Worm (Caenorhabditis elegans) whole organism, L4 larva: ENCODE measurements around the gene Y53F4B.43.
A peak's percentile ranks its signal among the peaks of the same experiment; 100 is the strongest.

Experiments
- T20F7.1 ChIP-seq: fragments of 200-800 bp; sonication (Bioruptor generic); optimal IDR thresholded peaks from 2 replicates; lab custom pipeline; 2018; ENCODE audit warnings: mild to moderate bottlenecking, missing genetic modification characterization, missing compliant biosample characterization
- Y48G9A.11 ChIP-seq: fragments of 200-800 bp; sonication (Bioruptor generic); IDR thresholded peaks from 2 replicates; pipeline ENCODE4 v1.3.6; 2022; ENCODE audit warnings: missing genetic modification reagents, missing genetic modification characterization, missing compliant biosample characterization
- Y5F2A.4 ChIP-seq: fragments of 200-800 bp; sonication (Bioruptor generic); optimal IDR thresholded peaks from 2 replicates; lab custom pipeline; 2018; ENCODE audit warnings: mild to moderate bottlenecking, missing genetic modification characterization, missing compliant biosample characterization
- aha-1 ChIP-seq: fragments of 150-350 bp; peaks from one replicate; lab custom pipeline; 2014; ENCODE audit warnings: missing biosample characterization, missing genetic modification characterization
- ceh-28 ChIP-seq: fragments of 150-350 bp; optimal IDR thresholded peaks from 2 replicates; lab custom pipeline; 2014; ENCODE audit warnings: missing biosample characterization, missing genetic modification reagents, missing genetic modification characterization
- ceh-44 ChIP-seq: fragments of 200-800 bp; sonication (Bioruptor generic); IDR thresholded peaks from 2 replicates; pipeline ENCODE4 v1.3.6; 2022; ENCODE audit warnings: missing genetic modification reagents, missing genetic modification characterization, missing compliant biosample characterization
- ceh-82 ChIP-seq: sonication (generic microtip); optimal IDR thresholded peaks from 2 replicates; lab custom pipeline; 2017; ENCODE audit warnings: missing biosample characterization, missing genetic modification characterization
- ces-1 ChIP-seq: fragments of 150-350 bp; sonication (generic microtip); optimal IDR thresholded peaks from 4 replicates; lab custom pipeline; 2014; ENCODE audit warnings: missing biosample characterization, missing genetic modification reagents, missing genetic modification characterization
- ctbp-1 ChIP-seq: fragments of 200-800 bp; sonication (Bioruptor generic); IDR thresholded peaks from 2 replicates; pipeline ENCODE4 v1.3.6; 2022; ENCODE audit warnings: missing genetic modification reagents, missing genetic modification characterization, missing compliant biosample characterization
- daf-16 ChIP-seq, 3 experiments: sonication (generic microtip); optimal IDR thresholded peaks; 2 replicates each; lab custom pipeline; 2016 to 2017; ENCODE audit warnings: missing genetic modification characterization in 3 of 3, missing genetic modification reagents in 3 of 3, mild to moderate bottlenecking in 2 of 3, missing compliant biosample characterization in 2 of 3, missing biosample characterization in 1 of 3, moderate library complexity in 1 of 3
- dpl-1 ChIP-seq: fragments of 150-350 bp; optimal IDR thresholded peaks from 2 replicates; lab custom pipeline; 2014; ENCODE audit warnings: missing biosample characterization, missing genetic modification reagents, missing genetic modification characterization
- dve-1 ChIP-seq: sonication (generic microtip); optimal IDR thresholded peaks from 2 replicates; lab custom pipeline; 2017; ENCODE audit warnings: antibody characterized with exemption, mild to moderate bottlenecking, missing genetic modification characterization, missing compliant biosample characterization; ENCODE audit not compliant: insufficient read depth
- egl-43 ChIP-seq: fragments of 200-800 bp; sonication (Bioruptor generic); IDR thresholded peaks from 2 replicates; pipeline ENCODE4 v1.3.6; 2022; ENCODE audit warnings: missing genetic modification reagents, missing genetic modification characterization, missing compliant biosample characterization
- fkh-10 ChIP-seq: fragments of 150-350 bp; optimal IDR thresholded peaks from 2 replicates; lab custom pipeline; 2014; ENCODE audit warnings: missing biosample characterization, missing genetic modification reagents, missing genetic modification characterization
- fos-1 ChIP-seq: fragments of 150-350 bp; optimal IDR thresholded peaks from 2 replicates; lab custom pipeline; 2014; ENCODE audit warnings: missing biosample characterization, missing genetic modification characterization
- hlh-30 ChIP-seq: sonication (generic microtip); optimal IDR thresholded peaks from 2 replicates; lab custom pipeline; 2017; ENCODE audit warnings: antibody characterized with exemption, mild to moderate bottlenecking, missing genetic modification characterization, missing compliant biosample characterization; ENCODE audit not compliant: insufficient read depth
- hmg-1.1 ChIP-seq: fragments of 200-800 bp; sonication (Bioruptor generic); IDR thresholded peaks from 2 replicates; pipeline ENCODE4 v1.3.6; 2022; ENCODE audit warnings: missing genetic modification reagents, missing genetic modification characterization, missing compliant biosample characterization
- lin-38 ChIP-seq: fragments of 200-800 bp; sonication (Bioruptor generic); IDR thresholded peaks from 2 replicates; pipeline ENCODE4 v1.3.6; 2022; ENCODE audit warnings: missing genetic modification reagents, missing genetic modification characterization, missing compliant biosample characterization
- lin-39 ChIP-seq: fragments of 150-350 bp; optimal IDR thresholded peaks from 2 replicates; lab custom pipeline; 2014; ENCODE audit warnings: missing biosample characterization, missing genetic modification reagents, missing genetic modification characterization
- lsy-2 ChIP-seq, 2 experiments: fragments of 150-350 bp in 1 of 2; sonication (generic microtip) in 1 of 2; optimal IDR thresholded peaks; 2 replicates each; lab custom pipeline; 2014 to 2017; ENCODE audit warnings: missing biosample characterization in 2 of 2, missing genetic modification characterization in 2 of 2
- madf-9 ChIP-seq: fragments of 200-800 bp; sonication (Bioruptor generic); conservative IDR thresholded peaks from 2 replicates; pipeline ENCODE4 v1.3.6; 2022; ENCODE audit warnings: missing genetic modification reagents, missing genetic modification characterization, missing compliant biosample characterization
- mdt-29 ChIP-seq: fragments of 200-800 bp; sonication (Bioruptor generic); IDR thresholded peaks from 2 replicates; pipeline ENCODE4 v1.3.6; 2022; ENCODE audit warnings: missing genetic modification reagents, missing genetic modification characterization, missing compliant biosample characterization
- mep-1 ChIP-seq: fragments of 150-350 bp; sonication (generic microtip); optimal IDR thresholded peaks from 3 replicates; lab custom pipeline; 2014; ENCODE audit warnings: missing biosample characterization, missing genetic modification characterization
- mes-2 ChIP-seq: sonication (generic microtip); optimal IDR thresholded peaks from 2 replicates; lab custom pipeline; 2016; ENCODE audit warnings: missing genotype, mild to moderate bottlenecking, missing genetic modification characterization, missing compliant biosample characterization; ENCODE audit not compliant: poor library complexity, severe bottlenecking
- nhr-11 ChIP-seq: fragments of 150-350 bp; optimal IDR thresholded peaks from 2 replicates; lab custom pipeline; 2014; ENCODE audit warnings: missing biosample characterization, missing genetic modification characterization
- nhr-237 ChIP-seq: sonication (generic microtip); optimal IDR thresholded peaks from 2 replicates; lab custom pipeline; 2017; ENCODE audit warnings: missing biosample characterization, missing genetic modification characterization
- nhr-28 ChIP-seq: fragments of 150-350 bp; optimal IDR thresholded peaks from 2 replicates; lab custom pipeline; 2014; ENCODE audit warnings: missing biosample characterization, missing genetic modification characterization
- nhr-6 ChIP-seq: fragments of 150-350 bp; optimal IDR thresholded peaks from 2 replicates; lab custom pipeline; 2014; ENCODE audit warnings: missing biosample characterization, missing genetic modification characterization
- nhr-76 ChIP-seq: fragments of 150-350 bp; optimal IDR thresholded peaks from 2 replicates; lab custom pipeline; 2014; ENCODE audit warnings: missing biosample characterization, missing genetic modification characterization
- nhr-77 ChIP-seq: fragments of 150-350 bp; optimal IDR thresholded peaks from 2 replicates; lab custom pipeline; 2014; ENCODE audit warnings: missing biosample characterization, missing genetic modification characterization
- pha-4 ChIP-seq, 2 experiments: fragments of 150-350 bp in 1 of 2; fragments of 200-800 bp in 1 of 2; sonication (Bioruptor generic) in 1 of 2; IDR thresholded peaks in 1 of 2; optimal IDR thresholded peaks in 1 of 2; 2 replicates each; pipeline versions ENCODE4 v1.3.6 to Lab custom; 2014 to 2022; ENCODE audit warnings: missing genetic modification characterization in 2 of 2, missing genetic modification reagents in 2 of 2, missing biosample characterization in 1 of 2, missing compliant biosample characterization in 1 of 2
- php-3 ChIP-seq: fragments of 200-800 bp; sonication (Bioruptor generic); IDR thresholded peaks from 2 replicates; pipeline ENCODE4 v1.3.6; 2022; ENCODE audit warnings: missing genetic modification reagents, missing genetic modification characterization, missing compliant biosample characterization
- rbr-2 ChIP-seq: sonication (generic microtip); optimal IDR thresholded peaks from 2 replicates; lab custom pipeline; 2016; ENCODE audit warnings: missing genotype, missing genetic modification characterization, missing compliant biosample characterization
- set-16 ChIP-seq: fragments of 200-800 bp; sonication (Bioruptor generic); IDR thresholded peaks from 2 replicates; pipeline ENCODE4 v1.3.6; 2022; ENCODE audit warnings: missing genetic modification reagents, missing genetic modification characterization, missing compliant biosample characterization
- snpc-4 ChIP-seq: fragments of 150-350 bp; optimal IDR thresholded peaks from 2 replicates; lab custom pipeline; 2014; ENCODE audit warnings: missing biosample characterization, missing genetic modification characterization
- spr-1 ChIP-seq: sonication (generic microtip); optimal IDR thresholded peaks from 2 replicates; lab custom pipeline; 2016; ENCODE audit warnings: mild to moderate bottlenecking, missing genetic modification characterization, missing compliant biosample characterization
- tag-97 ChIP-seq: fragments of 200-800 bp; sonication (Bioruptor generic); IDR thresholded peaks from 2 replicates; pipeline ENCODE4 v1.3.6; 2022; ENCODE audit warnings: missing genetic modification characterization, missing compliant biosample characterization
- tra-1 ChIP-seq: fragments of 200-800 bp; sonication (Bioruptor generic); IDR thresholded peaks from 2 replicates; pipeline ENCODE4 v1.3.6; 2022; ENCODE audit warnings: missing genetic modification reagents, missing genetic modification characterization, missing compliant biosample characterization
- unc-62 ChIP-seq, 3 experiments: fragments of 150-350 bp in 1 of 3; sonication (generic microtip); optimal IDR thresholded peaks in 2 of 3; peaks in 1 of 3; 1 replicate in 1 of 3; 2 replicates in 2 of 3; lab custom pipeline; 2014 to 2017; ENCODE audit warnings: missing biosample characterization in 3 of 3, missing genetic modification characterization in 3 of 3, missing genetic modification reagents in 3 of 3, missing genotype in 1 of 3
- zfp-3 ChIP-seq: fragments of 200-800 bp; sonication (Bioruptor generic); conservative IDR thresholded peaks from 2 replicates; pipeline ENCODE4 v1.3.6; 2022; ENCODE audit warnings: missing genetic modification reagents, missing genetic modification characterization, missing compliant biosample characterization

The Y53F4B.43 gene

DNA sequence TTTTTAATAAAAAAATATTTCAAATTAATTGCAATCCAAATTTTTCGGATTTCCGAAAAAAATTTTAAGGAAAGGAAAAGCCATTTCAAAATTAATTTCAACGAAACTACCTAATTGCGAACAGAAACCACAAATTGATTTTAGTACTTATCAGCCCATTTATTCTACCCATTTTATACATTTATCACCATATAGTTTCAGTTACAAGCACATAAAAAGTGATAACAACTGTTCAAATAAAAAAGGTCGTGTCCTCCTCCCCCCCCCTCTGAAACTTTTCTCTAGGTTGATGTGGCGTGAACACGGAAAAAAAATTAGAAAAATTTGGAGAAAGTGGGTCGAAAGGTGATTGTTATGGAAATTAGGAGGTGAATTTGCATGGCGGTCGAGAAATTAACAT, 23.4 kb upstream of the Y53F4B.43 start (continued):
- TF ChIP-seq ces-1 (GFP tag; lab: Kevin White, UChicago) (no peak), madf-9 (GFP tag; lab: Robert Waterston, UW) (no peak), daf-16 (GFP tag; optimal IDR thresholded peaks at IDR 0.05; lab: Kevin White, UChicago) (no peak), daf-16 (tag; optimal IDR thresholded peaks at IDR 0.05; lab: Kevin White, UChicago) (peak; percentile 38), unc-62 (GFP tag; optimal IDR thresholded peaks at IDR 0.05 in 1 of 2; lab: Kevin White, UChicago) (no peak), unc-62 (tag; optimal IDR thresholded peaks at IDR 0.05; lab: Kevin White, UChicago) (no peak), snpc-4 (tag; lab: Kevin White, UChicago) (no peak)

- TF ChIP-seq ceh-28 (tag; lab: Kevin White, UChicago) (peak; percentile 37), zfp-3 (GFP tag; lab: Robert Waterston, UW) (no peak), unc-62 (GFP tag; optimal IDR thresholded peaks at IDR 0.05 in 1 of 2; lab: Kevin White, UChicago) (peak in 1 of 2 experiments; percentile 95), unc-62 (tag; optimal IDR thresholded peaks at IDR 0.05; lab: Kevin White, UChicago) (no peak), ceh-82 (tag; lab: Kevin White, UChicago) (no peak), fos-1 (tag; lab: Kevin White, UChicago) (no peak)
Observed at ce11 chrII:14966420-14966819, 21.9 kb upstream of the Y53F4B.43 start.

DNA sequence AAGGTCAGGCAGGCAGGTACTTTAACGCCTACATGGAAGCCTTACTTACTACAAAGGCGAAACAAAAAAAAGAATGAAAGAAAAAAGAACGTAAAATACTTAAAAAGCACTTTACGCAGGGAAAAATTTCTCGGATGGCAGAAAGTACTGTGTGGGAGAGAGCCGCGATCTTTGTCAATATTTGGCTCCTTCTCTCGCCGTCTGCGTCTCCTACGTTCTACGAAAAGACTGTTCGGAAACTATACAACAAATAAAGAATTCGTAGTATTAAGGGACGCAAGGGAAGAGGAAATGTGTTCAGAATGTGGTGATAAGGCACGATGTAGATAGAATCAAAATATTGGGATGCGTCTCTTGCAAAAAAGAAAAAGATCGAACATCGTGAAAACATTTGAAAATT, 21.2 kb upstream of the Y53F4B.43 start:
- TF ChIP-seq aha-1 (peak; percentile 86), php-3 (GFP tag; lab: Robert Waterston, UW) (no peak), dve-1 (peak; percentile 0), nhr-28 (tag; lab: Kevin White, UChicago) (peak; percentile 37), pha-4 (GFP tag; IDR thresholded peaks at IDR 0.05; lab: Robert Waterston, UW) (no peak), pha-4 (tag; optimal IDR thresholded peaks at IDR 0.05; lab: Kevin White, UChicago) (peak; percentile 55), daf-16 (GFP tag; optimal IDR thresholded peaks at IDR 0.05; lab: Kevin White, UChicago) (no peak), daf-16 (tag; optimal IDR thresholded peaks at IDR 0.05; lab: Kevin White, UChicago) (peak; percentile 27)
- TF ChIP-seq, all 104 proteins: peak for 5

DNA sequence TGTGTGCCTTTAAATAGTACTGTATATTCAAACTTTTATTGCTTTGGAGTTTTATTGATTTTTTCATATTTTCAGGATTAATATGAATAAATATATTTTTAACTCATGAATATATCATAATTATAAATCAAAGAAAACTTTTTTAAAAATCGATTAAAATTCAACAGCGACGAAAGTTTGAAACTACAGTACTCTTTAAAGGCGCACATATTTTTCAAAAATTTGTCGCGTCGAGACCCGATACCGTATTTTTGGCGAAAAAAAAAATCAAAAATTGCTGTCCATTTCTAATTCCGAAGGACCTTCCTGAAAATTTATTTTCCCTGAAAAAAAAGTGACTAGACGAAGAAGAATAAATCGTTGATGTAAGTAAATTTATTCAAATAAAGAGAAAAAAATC, 20.0 kb upstream of the Y53F4B.43 start:
- no peak for TF ChIP-seq nhr-11 (tag; lab: Kevin White, UChicago)
- TF ChIP-seq dve-1 = no peak
- no peak for TF ChIP-seq ceh-44
- no peak for TF ChIP-seq lin-39 (tag; lab: Kevin White, UChicago)
- TF ChIP-seq T20F7.1 = no peak

ce11 chrII:14969320-14969950, 18.8 kb upstream of the Y53F4B.43 start, which contains the start of the genes pole-4, nsun-5 and metl-2:
TSS of gene pole-4 (minus strand) at chrII:14969354.
TSS of gene nsun-5 (plus strand) at chrII:14969617.
TSS of gene metl-2 (plus strand) at chrII:14969900.
- TF ChIP-seq hmg-1.1 (GFP tag; lab: Robert Waterston, UW) (no peak), hlh-30 (peak; percentile 24), egl-43 (GFP tag; lab: Robert Waterston, UW) (no peak), Y48G9A.11 (GFP tag; lab: Robert Waterston, UW) (no peak), nhr-76 (tag; lab: Kevin White, UChicago) (no peak), nhr-77 (tag; lab: Kevin White, UChicago) (peak; percentile 74), nhr-28 (tag; lab: Kevin White, UChicago) (peak; percentile 1), dpl-1 (GFP tag; lab: Kevin White, UChicago) (peak; percentile 81), nhr-237 (tag; lab: Kevin White, UChicago) (no peak), fkh-10 (GFP tag; lab: Kevin White, UChicago) (peak; percentile 11), mep-1 (tag; lab: Kevin White, UChicago) (peak; percentile 34), Y5F2A.4 (GFP tag; lab: Kevin White, UChicago) (no peak), daf-16 (GFP tag; optimal IDR thresholded peaks at IDR 0.05; lab: Kevin White, UChicago) (no peak), daf-16 (tag; optimal IDR thresholded peaks at IDR 0.05; lab: Kevin White, UChicago) (peak; percentile 21), mdt-29 (GFP tag; lab: Robert Waterston, UW) (no peak), lin-38 (GFP tag; lab: Robert Waterston, UW) (peak; percentile 92), set-16 (GFP tag; lab: Robert Waterston, UW) (no peak), nhr-6 (peak; percentile 39), dve-1 (peak; percentile 23), ctbp-1 (GFP tag; lab: Robert Waterston, UW) (0 out of 2 replicates have a peak, but pooled peaks have one; percentile 15), rbr-2 (tag; lab: Kevin White, UChicago) (peak; percentile 11), tra-1 (GFP tag; lab: Robert Waterston, UW) (no peak), spr-1 (no peak), aha-1 (peak; percentile 71), lsy-2 (tag; optimal IDR thresholded peaks at IDR 0.05; lab: Kevin White, UChicago) (peak in 1 of 2 experiments; percentile 77), tag-97 (GFP tag; lab: Robert Waterston, UW) (no peak), mes-2 (peak; percentile 65)
